Worm (Caenorhabditis elegans): ENCODE data around the gene srsx-25.

srsx-25 gene

ce11 chrIV:13364869-13365268 lies at the start of gene srsx-25:
Gene srsx-25 (plus strand): TSS chrIV:13365169.
- TF ChIP-seq unc-62 (GFP tag; optimal IDR thresholded peaks at IDR 0.05): no peak

- no peak for TF ChIP-seq unc-62 (GFP tag; optimal IDR thresholded peaks at IDR 0.05)
Observed at ce11 chrIV:13315344-13315743, 49.6 kb upstream of the srsx-25 start, which contains the start of gene fat-1. Gene fat-1 (plus strand): TSS chrIV:13315644.

- no peak for TF ChIP-seq unc-62 (GFP tag; optimal IDR thresholded peaks at IDR 0.05)
Observed at ce11 chrIV:13318773-13319172, 46.2 kb upstream of the srsx-25 start.

- no peak for TF ChIP-seq unc-62 (GFP tag; optimal IDR thresholded peaks at IDR 0.05)
Observed at ce11 chrIV:13319886-13320650, 44.9 kb upstream of the srsx-25 start.

- TF ChIP-seq unc-62 (GFP tag; optimal IDR thresholded peaks at IDR 0.05): no peak
Observed at ce11 chrIV:13322429-13322828, 42.5 kb upstream of the srsx-25 start.

ce11 chrIV:13323823-13324359 lies 41.1 kb upstream of the srsx-25 start, which contains the start of gene fat-2:
Gene fat-2 (plus strand): TSS chrIV:13323873.
- no peak for TF ChIP-seq unc-62 (GFP tag; optimal IDR thresholded peaks at IDR 0.05)

- TF ChIP-seq unc-62 (GFP tag; optimal IDR thresholded peaks at IDR 0.05): no peak
Observed at ce11 chrIV:13327064-13327463, 37.9 kb upstream of the srsx-25 start.

- TF ChIP-seq unc-62 (GFP tag; optimal IDR thresholded peaks at IDR 0.05): no peak
Observed at ce11 chrIV:13328059-13328458, 36.9 kb upstream of the srsx-25 start, which contains the start of gene far-6. Gene far-6 (plus strand): TSS chrIV:13328359.

- TF ChIP-seq unc-62 (GFP tag; optimal IDR thresholded peaks at IDR 0.05): no peak
Observed at ce11 chrIV:13330547-13330946, 34.4 kb upstream of the srsx-25 start.

ce11 chrIV:13331285-13331684 lies 33.7 kb upstream of the srsx-25 start, which contains the start of gene pqn-74:
Gene pqn-74 (minus strand): TSS chrIV:13331406.
- TF ChIP-seq unc-62 (GFP tag; optimal IDR thresholded peaks at IDR 0.05): no peak

- TF ChIP-seq unc-62 (GFP tag; optimal IDR thresholded peaks at IDR 0.05): no peak
Observed at ce11 chrIV:13334287-13334686, 30.7 kb upstream of the srsx-25 start.

ce11 chrIV:13342555-13342954 lies 22.4 kb upstream of the srsx-25 start, which contains the start of gene W02A2.5:
Gene W02A2.5 (plus strand): TSS chrIV:13342855.
- no peak for TF ChIP-seq unc-62 (GFP tag; optimal IDR thresholded peaks at IDR 0.05)

- no peak for TF ChIP-seq unc-62 (GFP tag; optimal IDR thresholded peaks at IDR 0.05)
Observed at ce11 chrIV:13346078-13346477, 18.9 kb upstream of the srsx-25 start.

- no peak for TF ChIP-seq unc-62 (GFP tag; optimal IDR thresholded peaks at IDR 0.05)
Observed at ce11 chrIV:13347232-13347715, 17.7 kb upstream of the srsx-25 start, which contains the start of gene W02A2.9. Gene W02A2.9 (plus strand): TSS chrIV:13347665.

- no peak for TF ChIP-seq unc-62 (GFP tag; optimal IDR thresholded peaks at IDR 0.05)
Observed at ce11 chrIV:13348592-13348991, 16.4 kb upstream of the srsx-25 start, which contains the start of gene W02A2.12. Gene W02A2.12 (minus strand): TSS chrIV:13348831.

ce11 chrIV:13353143-13353773 lies 11.7 kb upstream of the srsx-25 start, which contains the start of the genes rec-8 and mex-5:
Gene rec-8 (minus strand): TSS chrIV:13353193.
Gene mex-5 (plus strand): TSS chrIV:13353723.
- TF ChIP-seq unc-62 (GFP tag; optimal IDR thresholded peaks at IDR 0.05): no peak
